Worm (Caenorhabditis elegans) whole organism, midembryonic: Measurements from ENCODE around the gene stdh-4.

Experiments
- flt-1 ChIP-seq: fragments of 200-800 bp; sonication (Bioruptor generic); IDR thresholded peaks from 2 replicates; pipeline ENCODE4 v1.3.6; 2022; ENCODE audit warnings: missing genetic modification characterization, missing compliant biosample characterization
- klf-2 ChIP-seq: fragments of 200-800 bp; sonication (Bioruptor generic); conservative IDR thresholded peaks from 2 replicates; pipeline ENCODE4 v1.3.6; 2022; ENCODE audit warnings: missing genetic modification reagents, missing genetic modification characterization, missing compliant biosample characterization
- ref-1 ChIP-seq: fragments of 200-800 bp; sonication (Bioruptor generic); conservative IDR thresholded peaks from 2 replicates; pipeline ENCODE4 v1.3.6; 2022; ENCODE audit warnings: missing genetic modification reagents, missing genetic modification characterization, missing compliant biosample characterization
- tab-1 ChIP-seq: fragments of 200-800 bp; sonication (Bioruptor generic); IDR thresholded peaks from 2 replicates; pipeline ENCODE4 v1.3.6; 2022; ENCODE audit warnings: missing genetic modification characterization, missing compliant biosample characterization
- ztf-23 ChIP-seq: fragments of 200-800 bp; sonication (Bioruptor generic); IDR thresholded peaks from 2 replicates; pipeline ENCODE4 v1.3.6; 2022; ENCODE audit warnings: missing genetic modification reagents, missing genetic modification characterization, missing compliant biosample characterization

DNA sequence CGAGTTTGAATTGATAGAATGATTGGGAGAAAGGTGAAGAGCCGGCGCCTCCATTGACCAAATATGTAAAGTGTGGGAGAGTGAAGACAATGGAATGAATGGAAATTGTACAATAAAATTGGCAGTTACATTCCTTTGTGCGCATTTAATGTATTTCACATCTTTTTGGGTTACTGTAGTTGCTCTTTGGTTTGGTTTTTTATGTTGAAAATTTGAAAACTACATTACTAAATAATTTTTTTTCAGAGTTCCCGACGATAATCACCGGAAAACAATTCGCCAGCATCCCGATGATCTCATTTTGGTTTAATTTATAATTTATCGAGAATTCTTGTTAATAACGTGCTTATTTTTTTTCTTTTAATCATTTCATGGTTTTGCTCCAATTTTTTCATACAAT is 31.9 kb downstream of the stdh-4 start, which contains the start of gene C10B5.1:
- TF ChIP-seq tab-1 (GFP tag; lab: Robert Waterston, UW) (no peak), ztf-23 (no peak), flt-1 (GFP tag; lab: Robert Waterston, UW) (no peak), klf-2 (GFP tag; lab: Robert Waterston, UW) (no peak), ref-1 (no peak)
